Fruit fly (Drosophila melanogaster) whole organism, embryonic: Measurements from ENCODE around the gene CG3984.
A peak's percentile ranks its signal among the peaks of the same experiment; 100 is the strongest.

Source experiments
- Asciz ChIP-seq: fragments of 200-800 bp; sonication (Bioruptor generic); optimal IDR thresholded peaks from 2 replicates; lab custom pipeline; 2017; ENCODE audit warnings: missing biosample characterization, mild to moderate bottlenecking, missing genetic modification characterization, missing genetic modification reagents
- CG10979 ChIP-seq: fragments of 200-800 bp; sonication (Bioruptor generic); optimal IDR thresholded peaks from 2 replicates; lab custom pipeline; 2018; ENCODE audit warnings: missing biosample characterization, mild to moderate bottlenecking, missing genetic modification characterization, moderate library complexity
- CG11085 ChIP-seq: fragments of 200-800 bp; sonication (Bioruptor generic); IDR thresholded peaks from 2 replicates; pipeline ENCODE4 v1.3.6; 2022; ENCODE audit warnings: missing biosample characterization, missing genetic modification characterization
- CG11723 ChIP-seq: fragments of 200-800 bp; sonication (Bioruptor generic); optimal IDR thresholded peaks from 2 replicates; lab custom pipeline; 2017; ENCODE audit warnings: missing biosample characterization, mild to moderate bottlenecking, missing genetic modification characterization
- CG14860 ChIP-seq: fragments of 200-800 bp; sonication (Bioruptor generic); IDR thresholded peaks from 3 replicates; pipeline ENCODE4 v1.3.6; 2022; ENCODE audit warnings: missing biosample characterization, missing genetic modification characterization; ENCODE audit not compliant: partially characterized antibody
- CG1647 ChIP-seq: fragments of 200-800 bp; sonication (Bioruptor generic); optimal IDR thresholded peaks from 3 replicates; lab custom pipeline; 2016; ENCODE audit warnings: missing biosample characterization, missing genetic modification characterization
- CG2116 ChIP-seq: fragments of 200-800 bp; sonication (Bioruptor generic); optimal IDR thresholded peaks from 3 replicates; lab custom pipeline; 2018; ENCODE audit warnings: missing biosample characterization, mild to moderate bottlenecking, missing genetic modification characterization
- CG30020 ChIP-seq: fragments of 200-800 bp; optimal IDR thresholded peaks from 2 replicates; lab custom pipeline; 2019; ENCODE audit warnings: missing biosample characterization, mild to moderate bottlenecking, missing genetic modification characterization, moderate library complexity
- CG33213 ChIP-seq: fragments of 200-800 bp; sonication (Bioruptor generic); optimal IDR thresholded peaks from 3 replicates; lab custom pipeline; 2016; ENCODE audit warnings: missing biosample characterization, missing genetic modification characterization
- CG34422 ChIP-seq: fragments of 200-800 bp; sonication (Bioruptor generic); IDR thresholded peaks from 3 replicates; pipeline ENCODE4 v1.3.6; 2022; ENCODE audit warnings: missing biosample characterization, missing genetic modification characterization
- CG3838 ChIP-seq: fragments of 200-800 bp; sonication (Bioruptor generic); optimal IDR thresholded peaks from 3 replicates; lab custom pipeline; 2016; ENCODE audit warnings: missing biosample characterization, missing genetic modification characterization
- CG3995 ChIP-seq: fragments of 200-800 bp; sonication (Bioruptor generic); optimal IDR thresholded peaks from 3 replicates; lab custom pipeline; 2016; ENCODE audit warnings: missing biosample characterization, missing genetic modification characterization
- CG4707 ChIP-seq: fragments of 200-800 bp; sonication (Bioruptor generic); optimal IDR thresholded peaks from 2 replicates; lab custom pipeline; 2018; ENCODE audit warnings: missing biosample characterization, mild to moderate bottlenecking, missing genetic modification characterization, moderate library complexity
- CG5953 ChIP-seq: fragments of 200-800 bp; sonication (Bioruptor generic); IDR thresholded peaks from 2 replicates; pipeline ENCODE4 v1.3.6; 2022; ENCODE audit warnings: missing biosample characterization, missing genetic modification characterization
- CG7987 ChIP-seq: fragments of 200-800 bp; sonication (Bioruptor generic); optimal IDR thresholded peaks from 2 replicates; lab custom pipeline; 2018; ENCODE audit warnings: missing biosample characterization, mild to moderate bottlenecking, missing genetic modification characterization, moderate library complexity
- CG8089 ChIP-seq: fragments of 200-800 bp; sonication (Bioruptor generic); optimal IDR thresholded peaks from 3 replicates; lab custom pipeline; 2016; ENCODE audit warnings: missing biosample characterization, missing genetic modification characterization
- CG8478 ChIP-seq: fragments of >200 bp; optimal IDR thresholded peaks from 2 replicates; lab custom pipeline; 2018
- CG9727 ChIP-seq: fragments of 200-800 bp; sonication (Bioruptor generic); optimal IDR thresholded peaks from 3 replicates; lab custom pipeline; 2017; ENCODE audit warnings: missing biosample characterization, mild to moderate bottlenecking, missing genetic modification characterization
- CG9817 ChIP-seq: fragments of 200-800 bp; sonication (Bioruptor generic); optimal IDR thresholded peaks from 2 replicates; lab custom pipeline; 2018; ENCODE audit warnings: missing biosample characterization, mild to moderate bottlenecking, missing genetic modification characterization, moderate library complexity
- CkIIα-i1 ChIP-seq: fragments of 200-800 bp; sonication (Bioruptor generic); IDR thresholded peaks from 2 replicates; pipeline ENCODE4 v1.3.6; 2022; ENCODE audit warnings: missing biosample characterization, missing genetic modification characterization
- Dek ChIP-seq: fragments of 200-800 bp; sonication (Bioruptor generic); optimal IDR thresholded peaks from 3 replicates; lab custom pipeline; 2019; ENCODE audit warnings: missing biosample characterization, mild to moderate bottlenecking, missing genetic modification characterization, moderate library complexity
- Dfd ChIP-seq, 2 experiments: fragments of >200 bp; optimal IDR thresholded peaks; 2 replicates each; lab custom pipeline; 2017; ENCODE audit warnings: missing biosample characterization in 2 of 2, missing genetic modification characterization in 2 of 2
- E2f2 ChIP-seq: fragments of 200-800 bp; sonication (Bioruptor generic); IDR thresholded peaks from 2 replicates; pipeline ENCODE4 v1.3.6; 2022; ENCODE audit warnings: missing biosample characterization, missing genetic modification characterization
- ERR ChIP-seq: fragments of 200-800 bp; sonication (Bioruptor generic); optimal IDR thresholded peaks from 2 replicates; lab custom pipeline; 2016; ENCODE audit warnings: missing biosample characterization, missing genetic modification characterization
- Fer3 ChIP-seq: fragments of 200-800 bp; sonication (Bioruptor generic); optimal IDR thresholded peaks from 2 replicates; lab custom pipeline; 2018; ENCODE audit warnings: missing biosample characterization, mild to moderate bottlenecking, missing genetic modification characterization, moderate library complexity
- HmgD ChIP-seq: fragments of 200-800 bp; sonication (Bioruptor generic); optimal IDR thresholded peaks from 3 replicates; lab custom pipeline; 2016; ENCODE audit warnings: missing biosample characterization, missing genetic modification characterization
- Hr39 ChIP-seq: fragments of >200 bp; optimal IDR thresholded peaks from 2 replicates; lab custom pipeline; 2017
- MTF-1 ChIP-seq: fragments of 200-800 bp; sonication (Bioruptor generic); optimal IDR thresholded peaks from 2 replicates; lab custom pipeline; 2018; ENCODE audit warnings: missing biosample characterization, mild to moderate bottlenecking, missing genetic modification characterization, borderline replicate concordance
- Mes4 ChIP-seq: fragments of 200-800 bp; sonication (Bioruptor generic); optimal IDR thresholded peaks from 2 replicates; lab custom pipeline; 2016; ENCODE audit warnings: missing biosample characterization, missing genetic modification characterization
- Opbp ChIP-seq: fragments of 200-800 bp; sonication (Bioruptor generic); IDR thresholded peaks from 3 replicates; pipeline ENCODE4 v1.3.6; 2022; ENCODE audit warnings: missing biosample characterization, missing genetic modification characterization; ENCODE audit not compliant: partially characterized antibody
- Side ChIP-seq: fragments of 200-800 bp; sonication (Bioruptor generic); optimal IDR thresholded peaks from 2 replicates; lab custom pipeline; 2016; ENCODE audit warnings: missing biosample characterization, missing genetic modification characterization
- Ssrp ChIP-seq: fragments of 200-800 bp; sonication (Bioruptor generic); optimal IDR thresholded peaks from 2 replicates; lab custom pipeline; 2018; ENCODE audit warnings: missing biosample characterization, mild to moderate bottlenecking, missing genetic modification characterization, moderate library complexity
- Xbp1 ChIP-seq: fragments of 200-800 bp; sonication (Bioruptor generic); optimal IDR thresholded peaks from 3 replicates; lab custom pipeline; 2016; ENCODE audit warnings: missing biosample characterization, mild to moderate bottlenecking, missing genetic modification characterization
- az2 ChIP-seq: fragments of 200-800 bp; sonication (Bioruptor generic); optimal IDR thresholded peaks from 3 replicates; lab custom pipeline; 2016; ENCODE audit warnings: missing biosample characterization, missing genetic modification characterization
- cato ChIP-seq: fragments of 200-800 bp; sonication (Bioruptor generic); optimal IDR thresholded peaks from 2 replicates; lab custom pipeline; 2016; ENCODE audit warnings: missing biosample characterization, missing genetic modification characterization, borderline replicate concordance
- chinmo ChIP-seq: fragments of 200-800 bp; sonication (Bioruptor generic); IDR thresholded peaks from 4 replicates; pipeline ENCODE4 v1.3.6; 2022; ENCODE audit warnings: missing biosample characterization, missing genetic modification characterization; ENCODE audit not compliant: partially characterized antibody
- crol ChIP-seq: fragments of 200-800 bp; sonication (Bioruptor generic); IDR thresholded peaks from 2 replicates; pipeline ENCODE4 v1.3.6; 2022; ENCODE audit warnings: missing biosample characterization, missing genetic modification characterization
- cwo ChIP-seq: fragments of 200-800 bp; sonication (Bioruptor generic); optimal IDR thresholded peaks from 3 replicates; lab custom pipeline; 2017; ENCODE audit warnings: missing biosample characterization, missing genetic modification characterization, mild to moderate bottlenecking, moderate library complexity, missing genetic modification reagents
- da ChIP-seq: fragments of 200-800 bp; sonication (Bioruptor generic); optimal IDR thresholded peaks from 2 replicates; lab custom pipeline; 2016; ENCODE audit warnings: missing biosample characterization, missing genetic modification characterization
- emc ChIP-seq: fragments of 200-800 bp; sonication (Bioruptor generic); optimal IDR thresholded peaks from 2 replicates; lab custom pipeline; 2016; ENCODE audit warnings: missing biosample characterization, missing genetic modification characterization
- fd96Cb ChIP-seq: fragments of 200-800 bp; sonication (Bioruptor generic); optimal IDR thresholded peaks from 2 replicates; lab custom pipeline; 2018; ENCODE audit warnings: missing biosample characterization, mild to moderate bottlenecking, missing genetic modification characterization, moderate library complexity
- gce ChIP-seq: fragments of 200-800 bp; sonication (Bioruptor generic); IDR thresholded peaks from 3 replicates; pipeline ENCODE4 v1.3.6; 2022; ENCODE audit warnings: missing biosample characterization, missing genetic modification characterization
- jing ChIP-seq: fragments of 200-800 bp; sonication (Bioruptor generic); optimal IDR thresholded peaks from 2 replicates; lab custom pipeline; 2018; ENCODE audit warnings: missing biosample characterization, mild to moderate bottlenecking, missing genetic modification characterization
- lilli ChIP-seq: fragments of 200-800 bp; sonication (Bioruptor generic); optimal IDR thresholded peaks from 3 replicates; lab custom pipeline; 2016; ENCODE audit warnings: missing biosample characterization, missing genetic modification characterization
- pita ChIP-seq: fragments of 200-800 bp; sonication (Bioruptor generic); optimal IDR thresholded peaks from 2 replicates; lab custom pipeline; 2017; ENCODE audit warnings: missing biosample characterization, mild to moderate bottlenecking, missing genetic modification characterization
- pros ChIP-seq: fragments of 200-800 bp; sonication (Bioruptor generic); optimal IDR thresholded peaks from 3 replicates; lab custom pipeline; 2019; ENCODE audit warnings: missing biosample characterization, mild to moderate bottlenecking, missing genetic modification characterization, moderate library complexity
- sd ChIP-seq: fragments of 200-800 bp; sonication (Bioruptor generic); optimal IDR thresholded peaks from 3 replicates; lab custom pipeline; 2018; ENCODE audit warnings: missing biosample characterization, mild to moderate bottlenecking, missing genetic modification characterization, moderate library complexity
- slp2 ChIP-seq: fragments of 200-800 bp; sonication (Bioruptor generic); optimal IDR thresholded peaks from 2 replicates; lab custom pipeline; 2016; ENCODE audit warnings: missing biosample characterization, missing genetic modification characterization
- wdn ChIP-seq: fragments of 200-800 bp; sonication (Bioruptor generic); IDR thresholded peaks from 2 replicates; pipeline ENCODE4 v1.3.6; 2022; ENCODE audit warnings: missing biosample characterization, missing genetic modification characterization
- yki ChIP-seq: fragments of >200 bp; optimal IDR thresholded peaks from 3 replicates; lab custom pipeline; 2018
- z ChIP-seq: fragments of 200-800 bp; sonication (Bioruptor generic); IDR thresholded peaks from 3 replicates; pipeline ENCODE4 v1.3.6; 2022; ENCODE audit warnings: missing biosample characterization, missing genetic modification characterization

The CG3984 gene

dm6 chr3R:15128646-15129429 is 8.1 kb upstream of the CG3984 start (continued):
- TF ChIP-seq CG3995 (GFP tag; lab: Kevin White, UChicago) (no peak), CG3838 (GFP tag; lab: Kevin White, UChicago) (no peak), HmgD (GFP tag; lab: Kevin White, UChicago) (no peak), CG34422 (GFP tag; lab: Robert Waterston, UW) (no peak), CkIIα-i1 (GFP tag; lab: Robert Waterston, UW) (no peak), crol (GFP tag; lab: Robert Waterston, UW) (peak; percentile 91), az2 (GFP tag; lab: Kevin White, UChicago) (no peak), Fer3 (tag; lab: Kevin White, UChicago) (peak; percentile 14), fd96Cb (peak; percentile 32), CG7987 (GFP tag; lab: Kevin White, UChicago) (no peak), CG14860 (GFP tag; lab: Robert Waterston, UW) (no peak), pros (GFP tag; lab: Kevin White, UChicago) (no peak), Side (GFP tag; lab: Kevin White, UChicago) (no peak), E2f2 (peak; percentile 20; the same call in 1 of the 2 replicates), CG2116 (GFP tag; lab: Kevin White, UChicago) (no peak), Opbp (GFP tag; lab: Robert Waterston, UW) (no peak), CG11085 (GFP tag; lab: Robert Waterston, UW) (no peak), CG5953 (no peak), sd (tag; lab: Kevin White, UChicago) (peak; percentile 38), jing (GFP tag; lab: Kevin White, UChicago) (no peak), cwo (GFP tag; lab: Kevin White, UChicago) (peak; percentile 29), Hr39 (lab: Kevin White, UChicago) (no peak), Dek (tag; lab: Kevin White, UChicago) (peak; percentile 24), gce (GFP tag; lab: Robert Waterston, UW) (no peak), CG8089 (GFP tag; lab: Kevin White, UChicago) (no peak), chinmo (GFP tag; lab: Robert Waterston, UW) (peak; percentile 76), z (GFP tag; lab: Robert Waterston, UW) (no peak), MTF-1 (no peak), CG30020 (tag; lab: Kevin White, UChicago) (no peak), Mes4 (GFP tag; lab: Kevin White, UChicago) (no peak), CG10979 (tag; lab: Kevin White, UChicago) (peak; percentile 25), pita (no peak), CG33213 (GFP tag; lab: Kevin White, UChicago) (no peak), da (no peak), ERR (GFP tag; lab: Kevin White, UChicago) (no peak), CG11723 (GFP tag; lab: Kevin White, UChicago) (no peak), Dfd (GFP tag; optimal IDR thresholded peaks at IDR 0.05; lab: Kevin White, UChicago) (no peak), CG4707 (GFP tag; lab: Kevin White, UChicago) (peak; percentile 3), emc (GFP tag; lab: Kevin White, UChicago) (no peak), CG9727 (GFP tag; lab: Kevin White, UChicago) (peak; percentile 56), Asciz (GFP tag; lab: Kevin White, UChicago) (peak; percentile 52), CG1647 (GFP tag; lab: Kevin White, UChicago) (peak; percentile 5), slp2 (GFP tag; lab: Kevin White, UChicago) (no peak), CG8478 (lab: Kevin White, UChicago) (no peak), CG9817 (tag; lab: Kevin White, UChicago) (peak; percentile 18), cato (GFP tag; lab: Kevin White, UChicago) (no peak), wdn (GFP tag; lab: Robert Waterston, UW) (no peak), lilli (GFP tag; lab: Kevin White, UChicago) (no peak), Xbp1 (GFP tag; lab: Kevin White, UChicago) (peak; percentile 35), Ssrp (peak; percentile 18), yki (lab: Kevin White, UChicago) (no peak)
